Worm (Caenorhabditis elegans) whole organism, L4 larva: Measurements from ENCODE around the gene nrf-6.

Experiments
- D1046.2 ChIP-seq: fragments of 200-800 bp; sonication (Bioruptor generic); IDR thresholded peaks from 2 replicates; pipeline ENCODE4 v1.3.6; 2022; ENCODE audit warnings: missing genetic modification characterization, missing compliant biosample characterization
- T26A8.4 ChIP-seq: fragments of 200-800 bp; sonication (Bioruptor generic); IDR thresholded peaks from 2 replicates; pipeline ENCODE4 v1.3.6; 2022; ENCODE audit warnings: missing genetic modification characterization, missing compliant biosample characterization
- Y105C5A.15 ChIP-seq: fragments of 200-800 bp; sonication (Bioruptor generic); IDR thresholded peaks from 2 replicates; pipeline ENCODE4 v1.3.6; 2022; ENCODE audit warnings: missing genetic modification characterization, missing compliant biosample characterization
- Y5F2A.4 ChIP-seq: fragments of 200-800 bp; sonication (Bioruptor generic); optimal IDR thresholded peaks from 2 replicates; lab custom pipeline; 2018; ENCODE audit warnings: mild to moderate bottlenecking, missing genetic modification characterization, missing compliant biosample characterization
- ZK546.5 ChIP-seq, 2 experiments: sonication (generic microtip); optimal IDR thresholded peaks; 2 replicates each; lab custom pipeline; 2017; ENCODE audit warnings: missing biosample characterization in 2 of 2, missing genetic modification characterization in 2 of 2
- aha-1 ChIP-seq: fragments of 150-350 bp; peaks from one replicate; lab custom pipeline; 2014; ENCODE audit warnings: missing biosample characterization, missing genetic modification characterization
- ama-1 ChIP-seq: fragments of 150-350 bp; optimal IDR thresholded peaks from 2 replicates; lab custom pipeline; 2014; ENCODE audit warnings: inconsistent platforms, mixed read lengths
- attf-4 ChIP-seq: sonication (generic microtip); optimal IDR thresholded peaks from 3 replicates; lab custom pipeline; 2017; ENCODE audit warnings: missing biosample characterization, missing genetic modification characterization
- ceh-32 ChIP-seq: sonication (generic microtip); optimal IDR thresholded peaks from 2 replicates; lab custom pipeline; 2016; ENCODE audit warnings: mild to moderate bottlenecking, missing genetic modification characterization, missing compliant biosample characterization; ENCODE audit not compliant: poor library complexity
- ceh-44 ChIP-seq: fragments of 200-800 bp; sonication (Bioruptor generic); IDR thresholded peaks from 2 replicates; pipeline ENCODE4 v1.3.6; 2022; ENCODE audit warnings: missing genetic modification reagents, missing genetic modification characterization, missing compliant biosample characterization
- ces-1 ChIP-seq: fragments of 150-350 bp; sonication (generic microtip); optimal IDR thresholded peaks from 4 replicates; lab custom pipeline; 2014; ENCODE audit warnings: missing biosample characterization, missing genetic modification reagents, missing genetic modification characterization
- daf-16 ChIP-seq, 3 experiments: sonication (generic microtip); optimal IDR thresholded peaks; 2 replicates each; lab custom pipeline; 2016 to 2017; ENCODE audit warnings: missing genetic modification characterization in 3 of 3, missing genetic modification reagents in 3 of 3, mild to moderate bottlenecking in 2 of 3, missing compliant biosample characterization in 2 of 3, missing biosample characterization in 1 of 3, moderate library complexity in 1 of 3
- daf-8 ChIP-seq: fragments of 200-800 bp; sonication (Bioruptor generic); IDR thresholded peaks from 2 replicates; pipeline ENCODE4 v1.3.6; 2022; ENCODE audit warnings: missing genetic modification characterization, missing compliant biosample characterization
- dmd-6 ChIP-seq: fragments of 200-800 bp; sonication (Bioruptor generic); IDR thresholded peaks from 2 replicates; pipeline ENCODE4 v1.3.6; 2022; ENCODE audit warnings: missing genetic modification reagents, missing genetic modification characterization, missing compliant biosample characterization
- dve-1 ChIP-seq: sonication (generic microtip); optimal IDR thresholded peaks from 2 replicates; lab custom pipeline; 2017; ENCODE audit warnings: antibody characterized with exemption, mild to moderate bottlenecking, missing genetic modification characterization, missing compliant biosample characterization; ENCODE audit not compliant: insufficient read depth
- egl-27 ChIP-seq: sonication (generic microtip); optimal IDR thresholded peaks from 3 replicates; lab custom pipeline; 2017; ENCODE audit warnings: missing biosample characterization, missing genetic modification reagents, missing genetic modification characterization
- egl-43 ChIP-seq: fragments of 200-800 bp; sonication (Bioruptor generic); IDR thresholded peaks from 2 replicates; pipeline ENCODE4 v1.3.6; 2022; ENCODE audit warnings: missing genetic modification reagents, missing genetic modification characterization, missing compliant biosample characterization
- gei-8 ChIP-seq: fragments of 200-800 bp; sonication (Bioruptor generic); optimal IDR thresholded peaks from 2 replicates; lab custom pipeline; 2018; ENCODE audit warnings: mild to moderate bottlenecking, missing genetic modification characterization, missing compliant biosample characterization
- hif-1 ChIP-seq, 2 experiments: sonication (generic microtip); optimal IDR thresholded peaks; 2 replicates each; lab custom pipeline; 2016 to 2017; ENCODE audit warnings: missing compliant biosample characterization in 2 of 2, missing genetic modification characterization in 2 of 2, missing genetic modification reagents in 2 of 2, missing genotype in 2 of 2, mild to moderate bottlenecking in 1 of 2
- lin-29 ChIP-seq: fragments of 200-800 bp; sonication (Bioruptor generic); IDR thresholded peaks from 2 replicates; pipeline ENCODE4 v1.3.6; 2022; ENCODE audit warnings: missing genetic modification reagents, missing genetic modification characterization, missing compliant biosample characterization
- lin-38 ChIP-seq: fragments of 200-800 bp; sonication (Bioruptor generic); IDR thresholded peaks from 2 replicates; pipeline ENCODE4 v1.3.6; 2022; ENCODE audit warnings: missing genetic modification reagents, missing genetic modification characterization, missing compliant biosample characterization
- lsy-2 ChIP-seq, 2 experiments: fragments of 150-350 bp in 1 of 2; sonication (generic microtip) in 1 of 2; optimal IDR thresholded peaks; 2 replicates each; lab custom pipeline; 2014 to 2017; ENCODE audit warnings: missing biosample characterization in 2 of 2, missing genetic modification characterization in 2 of 2
- madf-9 ChIP-seq: fragments of 200-800 bp; sonication (Bioruptor generic); conservative IDR thresholded peaks from 2 replicates; pipeline ENCODE4 v1.3.6; 2022; ENCODE audit warnings: missing genetic modification reagents, missing genetic modification characterization, missing compliant biosample characterization
- mdl-1 ChIP-seq, 2 experiments: fragments of 150-350 bp in 1 of 2; sonication (generic microtip) in 1 of 2; optimal IDR thresholded peaks; 2 replicates each; lab custom pipeline; 2014 to 2017; ENCODE audit warnings: missing biosample characterization in 2 of 2, missing genetic modification characterization in 2 of 2
- mes-2 ChIP-seq: sonication (generic microtip); optimal IDR thresholded peaks from 2 replicates; lab custom pipeline; 2016; ENCODE audit warnings: missing genotype, mild to moderate bottlenecking, missing genetic modification characterization, missing compliant biosample characterization; ENCODE audit not compliant: poor library complexity, severe bottlenecking
- mxl-2 ChIP-seq: fragments of 200-800 bp; sonication (Bioruptor generic); conservative IDR thresholded peaks from 2 replicates; pipeline ENCODE4 v1.3.6; 2022; ENCODE audit warnings: missing genetic modification reagents, missing genetic modification characterization, missing compliant biosample characterization
- mxl-3 ChIP-seq: fragments of 200-800 bp; sonication (Bioruptor generic); optimal IDR thresholded peaks from 2 replicates; lab custom pipeline; 2018; ENCODE audit warnings: mild to moderate bottlenecking, missing genetic modification characterization, missing compliant biosample characterization
- nhr-25 ChIP-seq: sonication (generic microtip); optimal IDR thresholded peaks from 2 replicates; lab custom pipeline; 2017; ENCODE audit warnings: missing genetic modification characterization, mild to moderate bottlenecking, missing compliant biosample characterization, antibody characterized with exemption, moderate library complexity, borderline replicate concordance; ENCODE audit not compliant: insufficient read depth
- nhr-41 ChIP-seq: fragments of 200-800 bp; sonication (Bioruptor generic); IDR thresholded peaks from 2 replicates; pipeline ENCODE4 v1.3.6; 2022; ENCODE audit warnings: missing genetic modification reagents, missing genetic modification characterization, missing compliant biosample characterization
- nhr-48 ChIP-seq: sonication (generic microtip); optimal IDR thresholded peaks from 2 replicates; lab custom pipeline; 2016; ENCODE audit warnings: mild to moderate bottlenecking, missing genetic modification characterization, missing compliant biosample characterization
- nhr-6 ChIP-seq: fragments of 150-350 bp; optimal IDR thresholded peaks from 2 replicates; lab custom pipeline; 2014; ENCODE audit warnings: missing biosample characterization, missing genetic modification characterization
- php-3 ChIP-seq: fragments of 200-800 bp; sonication (Bioruptor generic); IDR thresholded peaks from 2 replicates; pipeline ENCODE4 v1.3.6; 2022; ENCODE audit warnings: missing genetic modification reagents, missing genetic modification characterization, missing compliant biosample characterization
- saeg-2 ChIP-seq: fragments of 200-800 bp; sonication (Bioruptor generic); IDR thresholded peaks from 2 replicates; pipeline ENCODE4 v1.3.6; 2022; ENCODE audit warnings: missing genetic modification reagents, missing genetic modification characterization, missing compliant biosample characterization
- sdz-12 ChIP-seq: fragments of 200-800 bp; sonication (Bioruptor generic); optimal IDR thresholded peaks from 2 replicates; lab custom pipeline; 2018; ENCODE audit warnings: mild to moderate bottlenecking, missing genetic modification characterization, missing compliant biosample characterization
- set-16 ChIP-seq: fragments of 200-800 bp; sonication (Bioruptor generic); IDR thresholded peaks from 2 replicates; pipeline ENCODE4 v1.3.6; 2022; ENCODE audit warnings: missing genetic modification reagents, missing genetic modification characterization, missing compliant biosample characterization
- snpc-1.2 ChIP-seq: fragments of 200-800 bp; sonication (Bioruptor generic); IDR thresholded peaks from 2 replicates; pipeline ENCODE4 v1.3.6; 2022; ENCODE audit warnings: missing genetic modification reagents, missing genetic modification characterization, missing compliant biosample characterization
- spr-1 ChIP-seq: sonication (generic microtip); optimal IDR thresholded peaks from 2 replicates; lab custom pipeline; 2016; ENCODE audit warnings: mild to moderate bottlenecking, missing genetic modification characterization, missing compliant biosample characterization
- unc-39 ChIP-seq: sonication (generic microtip); optimal IDR thresholded peaks from 2 replicates; lab custom pipeline; 2017; ENCODE audit warnings: missing biosample characterization, missing genetic modification characterization
- unc-62 ChIP-seq, 3 experiments: fragments of 150-350 bp in 1 of 3; sonication (generic microtip); optimal IDR thresholded peaks in 2 of 3; peaks in 1 of 3; 1 replicate in 1 of 3; 2 replicates in 2 of 3; lab custom pipeline; 2014 to 2017; ENCODE audit warnings: missing biosample characterization in 3 of 3, missing genetic modification characterization in 3 of 3, missing genetic modification reagents in 3 of 3, missing genotype in 1 of 3
- vab-7 ChIP-seq: fragments of 200-800 bp; sonication (Bioruptor generic); IDR thresholded peaks from 2 replicates; pipeline ENCODE4 v1.3.6; 2022; ENCODE audit warnings: missing genetic modification reagents, missing genetic modification characterization, missing compliant biosample characterization
- zfp-3 ChIP-seq: fragments of 200-800 bp; sonication (Bioruptor generic); conservative IDR thresholded peaks from 2 replicates; pipeline ENCODE4 v1.3.6; 2022; ENCODE audit warnings: missing genetic modification reagents, missing genetic modification characterization, missing compliant biosample characterization

Gene nrf-6

DNA sequence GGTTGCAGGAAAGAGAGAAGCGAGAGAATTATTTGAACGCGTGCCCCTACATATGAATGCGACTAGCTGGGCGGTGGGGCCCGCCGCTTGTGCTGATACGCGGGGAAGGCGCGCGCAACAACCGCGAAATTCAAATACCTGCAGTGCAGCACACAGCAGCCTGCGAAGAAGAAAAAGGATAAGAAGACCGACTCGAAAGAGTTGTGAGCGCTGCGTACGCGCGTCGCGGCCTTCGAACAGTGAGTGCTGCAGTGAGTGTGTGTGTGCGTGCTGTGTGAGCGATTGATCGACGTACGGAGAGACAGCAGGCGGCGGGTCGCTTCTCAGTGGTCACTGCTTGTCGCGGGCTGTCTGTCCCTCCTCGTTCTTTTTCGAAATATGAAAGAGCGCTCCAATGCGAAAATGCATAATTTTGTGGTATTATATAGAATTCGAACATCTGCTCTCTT lies 4.2 kb downstream of the nrf-6 start (continued):
- TF ChIP-seq vab-7 (GFP tag; lab: Robert Waterston, UW) (peak; percentile 81), madf-9 (GFP tag; lab: Robert Waterston, UW) (peak; percentile 84; the same call in 1 of the 2 replicates), set-16 (GFP tag; lab: Robert Waterston, UW) (peak; percentile 97), nhr-25 (tag; lab: Kevin White, UChicago) (peak; percentile 86), mdl-1 (tag; optimal IDR thresholded peaks at IDR 0.05; lab: Kevin White, UChicago) (peak; percentile 52 to 81), nhr-6 (tag; lab: Kevin White, UChicago) (peak; percentile 43), ces-1 (GFP tag; lab: Kevin White, UChicago) (no peak), D1046.2 (GFP tag; lab: Robert Waterston, UW) (peak; percentile 60; the same call in 1 of the 2 replicates), ZK546.5 (tag; optimal IDR thresholded peaks at IDR 0.05; lab: Kevin White, UChicago) (no peak), mxl-3 (GFP tag; lab: Kevin White, UChicago) (peak; percentile 89), gei-8 (GFP tag; lab: Kevin White, UChicago) (peak; percentile 87), lsy-2 (tag; optimal IDR thresholded peaks at IDR 0.05; lab: Kevin White, UChicago) (peak; percentile 65 to 81), ceh-32 (peak; percentile 53), spr-1 (tag; lab: Kevin White, UChicago) (peak; percentile 84), lin-29 (no peak), daf-8 (GFP tag; lab: Robert Waterston, UW) (0 out of 2 replicates have a peak, but pooled peaks have one; percentile 15), Y5F2A.4 (GFP tag; lab: Kevin White, UChicago) (no peak), nhr-48 (peak; percentile 90), hif-1 (tag; optimal IDR thresholded peaks at IDR 0.05; lab: Kevin White, UChicago) (peak; percentile 32 to 93)

DNA sequence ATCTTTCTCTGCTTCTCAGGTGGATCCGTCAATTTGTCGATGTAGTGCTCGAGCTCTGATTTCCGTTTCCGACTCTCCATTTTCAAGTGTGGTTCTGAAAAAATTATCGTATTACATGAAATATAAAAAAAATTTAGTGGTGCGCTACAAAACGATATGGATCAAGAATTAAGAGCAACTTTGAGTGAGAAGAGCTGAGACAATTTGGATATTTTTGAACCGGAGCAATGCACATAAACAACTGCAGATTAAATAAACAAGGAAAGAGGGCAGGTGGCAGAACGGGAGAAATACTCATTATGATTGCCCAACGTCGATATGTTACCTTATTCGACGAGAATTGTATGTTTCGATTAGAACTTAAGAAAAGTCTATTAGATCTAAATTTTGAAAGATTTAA lies 4.8 kb downstream of the nrf-6 start, which contains the start of gene swsn-7:
Gene swsn-7 (minus strand): TSS at position 101 of the 400 bp plus-strand sequence.
- TF ChIP-seq zfp-3 (GFP tag; lab: Robert Waterston, UW) (no peak), mxl-2 (GFP tag; lab: Robert Waterston, UW) (no peak), nhr-48 (no peak), snpc-1.2 (GFP tag; lab: Robert Waterston, UW) (no peak), nhr-6 (tag; lab: Kevin White, UChicago) (no peak), php-3 (GFP tag; lab: Robert Waterston, UW) (no peak), sdz-12 (no peak), Y105C5A.15 (GFP tag; lab: Robert Waterston, UW) (no peak), unc-39 (no peak), nhr-25 (tag; lab: Kevin White, UChicago) (no peak), unc-62 (GFP tag; optimal IDR thresholded peaks at IDR 0.05 in 1 of 2; lab: Kevin White, UChicago) (no peak), unc-62 (tag; optimal IDR thresholded peaks at IDR 0.05; lab: Kevin White, UChicago) (no peak)

DNA sequence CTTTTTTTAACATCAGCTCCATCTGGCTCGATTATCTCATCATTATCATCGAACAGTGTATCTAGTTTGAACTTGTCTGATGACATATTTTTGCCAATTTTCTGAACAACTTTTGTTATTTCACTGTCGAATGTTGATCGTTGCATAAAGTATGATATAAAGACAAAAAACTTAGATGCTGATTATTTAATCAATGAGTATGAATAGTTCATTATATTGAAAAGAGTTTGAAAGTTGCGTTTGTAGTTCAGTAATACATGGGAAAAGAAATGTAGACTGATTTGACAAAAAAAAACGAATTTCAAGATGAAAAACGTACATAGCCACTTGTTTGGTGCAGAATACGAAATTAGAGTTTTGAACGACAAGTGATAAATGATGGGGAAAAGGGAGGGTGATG lies 10.0 kb downstream of the nrf-6 start, which contains the start of gene hda-2:
Gene hda-2 (minus strand): TSS at position 101 of the 400 bp plus-strand sequence.
- TF ChIP-seq lin-38 (GFP tag; lab: Robert Waterston, UW) (0 out of 2 replicates have a peak, but pooled peaks have one; percentile 9), egl-27 (tag; lab: Kevin White, UChicago) (no peak)

DNA sequence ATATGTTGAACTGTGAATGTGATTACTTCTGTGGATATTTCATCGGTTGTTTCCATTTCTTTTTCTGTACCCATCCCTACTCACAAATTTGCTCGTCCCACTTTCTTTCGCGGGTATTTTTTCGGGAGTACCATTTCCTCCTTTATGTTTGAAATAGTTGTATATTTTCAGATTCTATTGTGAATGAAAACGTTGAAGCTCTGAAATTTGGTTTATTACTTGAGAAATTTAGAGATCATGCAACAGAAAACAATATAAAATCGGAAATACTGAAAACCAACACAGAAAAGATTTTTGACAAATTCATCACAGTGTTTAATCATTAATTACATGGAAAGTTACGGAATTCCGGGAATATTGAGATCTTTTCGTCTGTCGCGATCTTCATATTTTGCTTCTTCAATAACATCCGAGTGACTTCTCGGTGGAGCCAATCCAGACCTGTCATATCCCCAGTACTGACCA lies 11.9 kb downstream of the nrf-6 start:
- peak; percentile 27; the same call in 1 of the 2 replicates for TF ChIP-seq lin-38 (GFP tag; lab: Robert Waterston, UW)
- TF ChIP-seq mxl-3 (GFP tag; lab: Kevin White, UChicago), result no peak
- no peak for TF ChIP-seq attf-4 (tag; lab: Kevin White, UChicago)
- TF ChIP-seq sdz-12, result peak; percentile 69
- peak; percentile 13 for TF ChIP-seq dve-1 (tag; lab: Kevin White, UChicago)
- TF ChIP-seq aha-1, result peak; percentile 83
- TF ChIP-seq ceh-32, result no peak
- TF ChIP-seq egl-43, result no peak
- TF ChIP-seq zfp-3 (GFP tag; lab: Robert Waterston, UW), result peak; percentile 50; the same call in 1 of the 2 replicates
- TF ChIP-seq dmd-6, result no peak
- TF ChIP-seq nhr-41 (GFP tag; lab: Robert Waterston, UW), result 0 out of 2 replicates have a peak, but pooled peaks have one; percentile 5
- no peak for TF ChIP-seq mes-2 (tag; lab: Kevin White, UChicago)
- TF ChIP-seq ama-1, result peak; percentile 39
- TF ChIP-seq ceh-44 (GFP tag; lab: Robert Waterston, UW), result no peak
- peak; percentile 42 for TF ChIP-seq gei-8 (GFP tag; lab: Kevin White, UChicago)
- TF ChIP-seq saeg-2 (GFP tag; lab: Robert Waterston, UW), result 0 out of 2 replicates have a peak, but pooled peaks have one; percentile 22
- peak in 1 of 2 experiments; percentile 16 for TF ChIP-seq daf-16 (GFP tag; optimal IDR thresholded peaks at IDR 0.05; lab: Kevin White, UChicago)
- TF ChIP-seq daf-16 (tag; optimal IDR thresholded peaks at IDR 0.05; lab: Kevin White, UChicago), result peak; percentile 20
- 0 out of 2 replicates have a peak, but pooled peaks have one; percentile 48 for TF ChIP-seq T26A8.4 (GFP tag; lab: Robert Waterston, UW)
